Worm (Caenorhabditis elegans) whole organism, L2 larva: ENCODE results near the gene F22E5.13.
"Not testable (repeated sequence)": the region's sequence is repeated elsewhere in the genome, so short reads cannot be mapped to it uniquely, and the experiment has no call there.

ENCODE experiments used
- R02D3.7 ChIP-seq: fragments of 150-350 bp; optimal IDR thresholded peaks from 2 replicates; lab custom pipeline; 2014; ENCODE audit warnings: missing biosample characterization, missing genetic modification characterization
- ceh-16 ChIP-seq: fragments of 150-350 bp; optimal IDR thresholded peaks from 2 replicates; lab custom pipeline; 2014; ENCODE audit warnings: missing biosample characterization, missing genetic modification characterization
- ceh-82 ChIP-seq: fragments of 150-350 bp; optimal IDR thresholded peaks from 2 replicates; lab custom pipeline; 2014; ENCODE audit warnings: missing biosample characterization, missing genetic modification characterization
- elt-3 ChIP-seq: sonication (generic microtip); optimal IDR thresholded peaks from 2 replicates; lab custom pipeline; 2017; ENCODE audit warnings: missing biosample characterization, missing genetic modification characterization
- mdl-1 ChIP-seq, 2 experiments: fragments of 150-350 bp in 1 of 2; sonication (generic microtip) in 1 of 2; optimal IDR thresholded peaks; 2 replicates each; lab custom pipeline; 2017; ENCODE audit warnings: missing biosample characterization in 2 of 2, missing genetic modification characterization in 2 of 2
- nhr-25 ChIP-seq: fragments of 150-350 bp; sonication (generic microtip); optimal IDR thresholded peaks from 3 replicates; lab custom pipeline; 2014; ENCODE audit warnings: missing biosample characterization, missing genetic modification characterization
- nhr-77 ChIP-seq: fragments of 150-350 bp; optimal IDR thresholded peaks from 2 replicates; lab custom pipeline; 2014; ENCODE audit warnings: missing biosample characterization, missing genetic modification characterization
- peb-1 ChIP-seq: fragments of 150-350 bp; optimal IDR thresholded peaks from 2 replicates; lab custom pipeline; 2014; ENCODE audit warnings: missing biosample characterization, missing genetic modification characterization
- skn-1 ChIP-seq: sonication (generic microtip); optimal IDR thresholded peaks from 2 replicates; lab custom pipeline; 2017; ENCODE audit warnings: missing biosample characterization, missing genetic modification characterization
- ztf-11 ChIP-seq: sonication (generic microtip); optimal IDR thresholded peaks from 2 replicates; lab custom pipeline; 2017; ENCODE audit warnings: missing biosample characterization, missing genetic modification characterization

DNA sequence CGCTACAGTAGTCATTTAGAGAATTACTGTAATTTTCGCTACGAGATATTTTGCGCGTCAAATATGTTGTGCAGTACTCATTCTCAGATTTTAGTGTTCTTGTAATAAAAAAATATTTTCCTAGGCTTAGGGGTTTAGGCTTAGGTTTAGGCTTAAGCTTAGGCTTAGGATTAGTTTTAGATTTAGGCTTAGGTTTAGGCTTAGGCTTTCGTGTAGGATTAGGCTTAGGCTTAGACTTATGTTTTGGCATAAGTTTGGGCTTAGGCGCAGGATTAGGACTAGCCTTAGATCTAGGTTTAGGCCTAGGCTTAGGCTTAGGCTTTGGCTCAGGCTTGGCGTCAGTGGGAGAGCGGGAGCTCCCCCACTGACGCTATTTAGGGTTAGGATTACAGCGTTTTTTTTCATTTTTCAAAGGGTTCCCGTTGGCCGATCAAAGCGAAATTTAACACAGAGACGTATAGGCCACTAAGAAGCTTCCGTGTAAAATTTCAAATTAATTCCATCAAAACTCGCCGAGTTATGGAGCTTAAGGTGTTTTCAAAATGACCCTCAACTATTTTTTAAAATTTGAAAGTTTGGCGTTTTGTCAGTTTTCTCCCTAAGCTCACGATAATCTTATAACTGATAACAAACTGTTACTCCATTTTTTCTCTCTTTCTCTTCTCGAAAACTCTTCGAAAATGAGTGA lies 9.9 kb downstream of the F22E5.13 start, which contains the start of gene F22E5.8:
- TF ChIP-seq nhr-25 (tag; lab: Kevin White, UChicago); nhr-77 (tag; lab: Kevin White, UChicago); mdl-1 (tag; optimal IDR thresholded peaks at IDR 0.05; lab: Kevin White, UChicago); peb-1 (tag; lab: Kevin White, UChicago); skn-1; elt-3; R02D3.7 (tag; lab: Kevin White, UChicago); ztf-11; ceh-16 (tag; lab: Kevin White, UChicago); ceh-82 (tag; lab: Kevin White, UChicago): not testable (repeated sequence)
